Worm (Caenorhabditis elegans): ENCODE measurements around the gene ttr-18.

ttr-18 gene

DNA sequence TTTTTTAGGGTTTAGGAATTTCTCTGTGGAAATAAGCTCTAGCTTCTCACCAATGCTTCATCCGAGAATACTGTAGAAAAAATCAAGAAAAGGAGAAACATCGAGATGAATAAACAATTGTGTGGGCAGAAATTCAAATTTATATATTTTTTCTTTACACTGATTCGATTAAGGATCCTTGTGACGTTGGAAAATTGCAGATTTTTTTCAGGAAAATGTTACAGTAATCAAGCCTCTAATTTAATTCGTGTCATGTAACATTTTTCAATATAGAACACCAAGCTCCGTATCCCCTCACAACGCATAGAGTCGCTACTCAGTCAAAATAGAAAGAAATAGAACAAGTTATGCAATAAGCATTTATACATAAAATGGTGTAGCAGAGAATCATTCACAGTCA lies 10.1 kb downstream of the ttr-18 start, which contains the start of gene W02B12.16:
TSS of gene W02B12.16 (minus strand) at position 101 of the 400 bp plus-strand sequence.
- TF ChIP-seq F10E7.11 (tag; optimal IDR thresholded peaks at IDR 0.05) (no peak), ztf-3 (GFP tag; optimal IDR thresholded peaks at IDR 0.05) (no peak), aptf-2 (GFP tag; conservative IDR thresholded peaks at IDR 0.05) (no peak), Y53F4B.3 (GFP tag; IDR thresholded peaks at IDR 0.05) (no peak), F22D6.2 (tag; optimal IDR thresholded peaks at IDR 0.05) (no peak), dpff-1 (tag; optimal IDR thresholded peaks at IDR 0.05) (no peak), let-607 (tag; optimal IDR thresholded peaks at IDR 0.05) (no peak), ztf-28 (GFP tag; IDR thresholded peaks at IDR 0.05) (no peak), K12H6.12 (tag; optimal IDR thresholded peaks at IDR 0.05) (no peak), lsl-1 (GFP tag; optimal IDR thresholded peaks at IDR 0.05) (no peak), F57A8.1 (GFP tag; optimal IDR thresholded peaks at IDR 0.05) (no peak), Y79H2A.3 (GFP tag; conservative IDR thresholded peaks at IDR 0.05) (no peak)

DNA sequence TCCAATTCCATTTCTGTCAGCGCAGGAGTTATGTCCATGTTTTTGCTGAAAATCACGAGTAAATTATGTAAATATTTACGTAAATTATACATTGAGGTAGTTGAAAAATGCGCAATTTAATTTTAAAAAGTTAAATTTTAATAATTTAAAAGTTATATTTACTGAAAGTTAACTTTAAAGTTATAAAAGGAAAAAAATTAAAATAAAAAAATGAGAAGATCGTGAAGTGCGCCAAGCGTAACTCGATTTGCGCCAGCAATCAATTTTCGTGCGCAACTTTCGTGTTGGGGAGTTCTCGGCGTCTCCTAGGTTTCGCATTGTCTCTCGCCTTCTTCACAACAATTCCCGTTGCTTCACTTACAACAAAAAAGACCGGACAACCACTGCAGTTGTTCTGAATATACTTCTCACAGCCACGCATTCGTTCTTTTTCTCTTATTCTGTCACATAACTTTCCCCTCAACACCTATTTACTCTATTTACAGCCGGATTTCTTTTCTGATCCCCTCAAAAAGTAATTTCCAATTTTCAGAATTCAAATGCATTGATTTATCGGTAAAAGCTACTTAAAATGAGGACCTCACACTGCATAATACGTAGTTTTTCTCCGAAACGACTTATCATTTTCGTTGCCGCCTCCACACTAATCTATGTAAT lies 12.9 kb downstream of the ttr-18 start, which contains the start of the genes metl-1 and W02B12.11:
TSS of gene metl-1 (minus strand) at position 51 of the 657 bp plus-strand sequence.
TSS of gene W02B12.11 (plus strand) at position 337 of the 657 bp plus-strand sequence.
- TF ChIP-seq madf-10 (tag; optimal IDR thresholded peaks at IDR 0.05): peak; percentile 50
- peak; percentile 80 for TF ChIP-seq hmg-20 (GFP tag; IDR thresholded peaks at IDR 0.05)
- TF ChIP-seq aptf-2 (GFP tag; conservative IDR thresholded peaks at IDR 0.05): no peak
- peak; percentile 52 for TF ChIP-seq chd-7 (tag; optimal IDR thresholded peaks at IDR 0.05)
- TF ChIP-seq F49E8.2 (tag; optimal IDR thresholded peaks at IDR 0.05; ENCODE audit: insufficient read depth): peak; percentile 12
- no peak for TF ChIP-seq ztf-3 (GFP tag; optimal IDR thresholded peaks at IDR 0.05)
- TF ChIP-seq C06A6.2 (GFP tag; conservative IDR thresholded peaks at IDR 0.05): peak; percentile 69
- TF ChIP-seq akir-1 (GFP tag; optimal IDR thresholded peaks at IDR 0.05): no peak
- TF ChIP-seq F57C9.4 (tag; optimal IDR thresholded peaks at IDR 0.05): no peak
- peak; percentile 3 for TF ChIP-seq B0261.1 (tag; optimal IDR thresholded peaks at IDR 0.05)
- TF ChIP-seq snpc-4 (GFP tag; optimal IDR thresholded peaks at IDR 0.05): peak; percentile 16
- peak; percentile 61 to 77 (median 70) for TF ChIP-seq snpc-4 (tag; optimal IDR thresholded peaks at IDR 0.05)
- peak; percentile 92 for TF ChIP-seq madf-3 (GFP tag; IDR thresholded peaks at IDR 0.05)
- peak; percentile 23 for TF ChIP-seq K12H6.12 (tag; optimal IDR thresholded peaks at IDR 0.05)
- TF ChIP-seq ZK185.1 (tag; optimal IDR thresholded peaks at IDR 0.05; ENCODE audit: poor library complexity, severe bottlenecking): peak; percentile 69
- TF ChIP-seq lin-35 (GFP tag; optimal IDR thresholded peaks at IDR 0.05): peak in 2 of 3 experiments; percentile 53 to 82
- peak; percentile 90 for TF ChIP-seq pbrm-1 (GFP tag; IDR thresholded peaks at IDR 0.05)
- peak; percentile 78 for TF ChIP-seq attf-5 (GFP tag; optimal IDR thresholded peaks at IDR 0.05)
- TF ChIP-seq lsl-1 (GFP tag; optimal IDR thresholded peaks at IDR 0.05): peak; percentile 75
- TF ChIP-seq hmg-1.2 (GFP tag; IDR thresholded peaks at IDR 0.05): peak; percentile 92
- TF ChIP-seq cebp-1 (GFP tag; IDR thresholded peaks at IDR 0.05): 0 out of 2 replicates have a peak, but pooled peaks have one; percentile 13
- peak; percentile 82 for TF ChIP-seq cebp-1 (tag; optimal IDR thresholded peaks at IDR 0.05)
- peak; percentile 61 for TF ChIP-seq xnd-1 (tag; optimal IDR thresholded peaks at IDR 0.05)
- peak; percentile 25 for TF ChIP-seq F23B12.7 (tag; optimal IDR thresholded peaks at IDR 0.05; ENCODE audit: insufficient read depth)
- TF ChIP-seq nhr-90 (tag; optimal IDR thresholded peaks at IDR 0.05): no peak
- TF ChIP-seq die-1 (tag; optimal IDR thresholded peaks at IDR 0.05): peak; percentile 33
- peak; percentile 50 for TF ChIP-seq somi-1 (GFP tag; optimal IDR thresholded peaks at IDR 0.05)
- no peak for TF ChIP-seq hlh-12 (tag; optimal IDR thresholded peaks at IDR 0.05)
- TF ChIP-seq rcor-1 (GFP tag; IDR thresholded peaks at IDR 0.05): peak; percentile 92
- TF ChIP-seq lin-54 (GFP tag; optimal IDR thresholded peaks at IDR 0.05): peak; percentile 87
- TF ChIP-seq B0019.2 (GFP tag; conservative IDR thresholded peaks at IDR 0.05): no peak; the same call in 1 of the 2 replicates
- TF ChIP-seq repo-1 (tag; optimal IDR thresholded peaks at IDR 0.05): peak; percentile 70
- TF ChIP-seq attf-6 (GFP tag; IDR thresholded peaks at IDR 0.05): no peak
- TF ChIP-seq ztf-26 (tag; optimal IDR thresholded peaks at IDR 0.05): peak; percentile 44
- TF ChIP-seq K11D2.4 (GFP tag; IDR thresholded peaks at IDR 0.05): peak; percentile 83
- TF ChIP-seq unc-62 (GFP tag; optimal IDR thresholded peaks at IDR 0.05): no peak
- peak; percentile 8 for TF ChIP-seq unc-130 (GFP tag; optimal IDR thresholded peaks at IDR 0.05)
- no peak for TF ChIP-seq ceh-40 (GFP tag; IDR thresholded peaks at IDR 0.05)

Data from whole organism, young adult.